Fruit fly (Drosophila melanogaster) ovary, adult (tissue): ENCODE measurements around the gene Gr8a.

Experiments used
- CG17801 ChIP-seq: fragments of 200-800 bp; optimal IDR thresholded peaks from 2 replicates; lab custom pipeline; 2019; ENCODE audit warnings: missing biosample characterization, mild to moderate bottlenecking, missing genetic modification characterization, moderate library complexity; ENCODE audit not compliant: partially characterized antibody

Gene Gr8a

dm6 chrX:9226837-9227236 lies at the start of gene Gr8a:
Gr8a (plus strand) TSS chrX:9227137.
- TF ChIP-seq CG17801 (GFP tag; lab: Kevin White, UChicago), result no peak

- TF ChIP-seq CG17801 (GFP tag; lab: Kevin White, UChicago), result no peak
Measured at dm6 chrX:9187429-9187828, 39.5 kb upstream of the Gr8a start.

- no peak for TF ChIP-seq CG17801 (GFP tag; lab: Kevin White, UChicago)
Measured at dm6 chrX:9190555-9191184, 36.3 kb upstream of the Gr8a start, which contains the start of gene CG12115. CG12115 (minus strand) TSS chrX:9190605.

- no peak for TF ChIP-seq CG17801 (GFP tag; lab: Kevin White, UChicago)
Measured at dm6 chrX:9191357-9191756, 35.6 kb upstream of the Gr8a start, which contains the start of gene CG12057. CG12057 (plus strand) TSS chrX:9191657.

- no peak for TF ChIP-seq CG17801 (GFP tag; lab: Kevin White, UChicago)
Measured at dm6 chrX:9192429-9192828, 34.5 kb upstream of the Gr8a start, which contains the start of gene CG12056. CG12056 (plus strand) TSS chrX:9192669.

dm6 chrX:9193604-9194003 lies 33.3 kb upstream of the Gr8a start, which contains the start of gene CG12106:
CG12106 (plus strand) TSS chrX:9193898.
- peak; percentile 70 for TF ChIP-seq CG17801 (GFP tag; lab: Kevin White, UChicago)

- no peak for TF ChIP-seq CG17801 (GFP tag; lab: Kevin White, UChicago)
Measured at dm6 chrX:9195311-9195710, 31.6 kb upstream of the Gr8a start.

dm6 chrX:9196362-9196761 lies 30.6 kb upstream of the Gr8a start, which contains the start of gene CG12118:
CG12118 (minus strand) TSS chrX:9196414.
- peak; percentile 89 for TF ChIP-seq CG17801 (GFP tag; lab: Kevin White, UChicago)

- TF ChIP-seq CG17801 (GFP tag; lab: Kevin White, UChicago), result no peak
Measured at dm6 chrX:9200234-9200633, 26.7 kb upstream of the Gr8a start.

dm6 chrX:9201080-9201479 lies 25.9 kb upstream of the Gr8a start:
- TF ChIP-seq CG17801 (GFP tag; lab: Kevin White, UChicago), result no peak

dm6 chrX:9201866-9202681 lies 24.9 kb upstream of the Gr8a start:
- TF ChIP-seq CG17801 (GFP tag; lab: Kevin White, UChicago), result peak; percentile 49

- no peak for TF ChIP-seq CG17801 (GFP tag; lab: Kevin White, UChicago)
Measured at dm6 chrX:9210787-9211186, 16.1 kb upstream of the Gr8a start, which contains the start of gene SmydA-9. SmydA-9 (minus strand) TSS chrX:9210887.

dm6 chrX:9214576-9214975 lies 12.4 kb upstream of the Gr8a start, which contains the start of gene Obp8a:
Obp8a (plus strand) TSS chrX:9214876.
- TF ChIP-seq CG17801 (GFP tag; lab: Kevin White, UChicago), result no peak

- TF ChIP-seq CG17801 (GFP tag; lab: Kevin White, UChicago), result no peak
Measured at dm6 chrX:9215485-9215884, 11.5 kb upstream of the Gr8a start, which contains the start of gene CG15368. CG15368 (plus strand) TSS chrX:9215785.

dm6 chrX:9216572-9216971 lies 10.4 kb upstream of the Gr8a start, which contains the start of gene CG15369:
CG15369 (plus strand) TSS chrX:9216872.
- TF ChIP-seq CG17801 (GFP tag; lab: Kevin White, UChicago), result no peak
